Fruit fly (Drosophila melanogaster): ENCODE measurements around the gene CG33060.

DNA sequence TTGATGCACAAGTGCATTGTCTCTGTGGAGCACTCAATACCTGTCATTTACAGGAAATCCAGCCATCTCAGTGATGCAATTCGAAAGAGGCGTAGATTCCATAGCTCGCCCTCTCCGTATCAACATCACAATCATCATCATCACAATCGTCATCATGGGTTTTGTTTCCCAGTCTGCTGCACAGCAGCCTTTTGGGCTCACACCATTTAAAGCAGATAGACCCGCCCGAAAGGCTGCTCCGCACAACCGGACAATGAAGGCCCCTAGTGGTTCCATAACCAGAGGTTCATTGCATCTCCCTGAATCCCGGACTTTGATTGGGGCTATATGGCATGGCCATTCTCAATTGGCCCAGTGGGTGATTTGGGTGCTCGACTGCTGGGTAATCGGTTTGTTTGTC, 4.0 kb downstream of the CG33060 start:
- TF ChIP-seq Blimp-1 (GFP tag; optimal IDR thresholded peaks at IDR 0.05) (no peak), CG9139 (GFP tag; optimal IDR thresholded peaks at IDR 0.05) (no peak), Hr38 (GFP tag; optimal IDR thresholded peaks at IDR 0.05) (no peak), fkh (GFP tag; optimal IDR thresholded peaks at IDR 0.05) (no peak), Hr4 (GFP tag; optimal IDR thresholded peaks at IDR 0.05) (no peak), Eip78C (GFP tag) (peak; percentile 41)
